Fruit fly (Drosophila melanogaster): ENCODE data around the gene CG16700.

Gene CG16700

dm6 chrX:17091062-17091904, at the start of gene CG16700, which contains the start of gene CG4991 (continued):
- TF ChIP-seq al (GFP tag; IDR thresholded peaks at IDR 0.05), result peak; percentile 69; the same call in 1 of the 2 replicates
- peak; percentile 84 for TF ChIP-seq sug (tag; optimal IDR thresholded peaks at IDR 0.05)
- TF ChIP-seq Ptx1 (GFP tag; IDR thresholded peaks at IDR 0.05), result peak; percentile 87
- no peak for TF ChIP-seq HLH4C (GFP tag; IDR thresholded peaks at IDR 0.05; ENCODE audit: partially characterized antibody)
- TF ChIP-seq Deaf1 (tag; optimal IDR thresholded peaks at IDR 0.05), result peak; percentile 71
- no peak for TF ChIP-seq z (GFP tag; IDR thresholded peaks at IDR 0.05)
- TF ChIP-seq CG10267 (tag; optimal IDR thresholded peaks at IDR 0.05), result peak; percentile 79
- TF ChIP-seq ab (GFP tag; optimal IDR thresholded peaks at IDR 0.05), result no peak
- TF ChIP-seq D (optimal IDR thresholded peaks at IDR 0.05), result no peak
- peak; percentile 75 for TF ChIP-seq D (GFP tag; optimal IDR thresholded peaks at IDR 0.05)
- TF ChIP-seq CG2116 (GFP tag; optimal IDR thresholded peaks at IDR 0.05), result peak; percentile 33
- no peak for TF ChIP-seq wek (GFP tag; optimal IDR thresholded peaks at IDR 0.05)
- TF ChIP-seq dpn (GFP tag; optimal IDR thresholded peaks at IDR 0.05), result peak; percentile 5 to 69
- TF ChIP-seq HmgZ (tag; optimal IDR thresholded peaks at IDR 0.05), result peak; percentile 3
- TF ChIP-seq ATbp (GFP tag; optimal IDR thresholded peaks at IDR 0.05), result peak; percentile 39
- no peak for TF ChIP-seq btn (GFP tag; optimal IDR thresholded peaks at IDR 0.05)
- peak; percentile 13 for TF ChIP-seq CG5245 (GFP tag; optimal IDR thresholded peaks at IDR 0.05)
- TF ChIP-seq NC2β (GFP tag; optimal IDR thresholded peaks at IDR 0.05), result no peak
- TF ChIP-seq CG10431 (GFP tag; optimal IDR thresholded peaks at IDR 0.05), result no peak
- TF ChIP-seq CG31224 (GFP tag; IDR thresholded peaks at IDR 0.05), result peak; percentile 43; the same call in 1 of the 2 replicates
- no peak for TF ChIP-seq CG17568 (GFP tag; optimal IDR thresholded peaks at IDR 0.05)
- peak in 1 of 2 experiments; percentile 71 for TF ChIP-seq Hr78 (GFP tag; optimal IDR thresholded peaks at IDR 0.05)
- TF ChIP-seq CG14860 (GFP tag; IDR thresholded peaks at IDR 0.05; ENCODE audit: partially characterized antibody), result no peak
- peak; percentile 71 for TF ChIP-seq CG4404 (GFP tag; IDR thresholded peaks at IDR 0.05)
- TF ChIP-seq zfh1 (GFP tag; IDR thresholded peaks at IDR 0.05), result peak; percentile 73
- no peak for TF ChIP-seq BEAF-32 (GFP tag; optimal IDR thresholded peaks at IDR 0.05)
- TF ChIP-seq lbe (GFP tag; optimal IDR thresholded peaks at IDR 0.05), result no peak
- peak; percentile 35 to 38 for TF ChIP-seq Trl (optimal IDR thresholded peaks at IDR 0.05)
- no peak for TF ChIP-seq Trl (GFP tag; optimal IDR thresholded peaks at IDR 0.05)
- TF ChIP-seq sima (GFP tag; optimal IDR thresholded peaks at IDR 0.05), result no peak
- peak; percentile 91 for TF ChIP-seq CG31441 (GFP tag; IDR thresholded peaks at IDR 0.05)
- TF ChIP-seq CG7372 (GFP tag; IDR thresholded peaks at IDR 0.05), result peak; percentile 67
- TF ChIP-seq Hey (tag; optimal IDR thresholded peaks at IDR 0.05), result no peak
- TF ChIP-seq fd102C (GFP tag; optimal IDR thresholded peaks at IDR 0.05), result no peak
- TF ChIP-seq tgo (GFP tag; IDR thresholded peaks at IDR 0.05), result peak; percentile 76
- no peak for TF ChIP-seq emc (GFP tag; optimal IDR thresholded peaks at IDR 0.05)
- TF ChIP-seq Dll (GFP tag; IDR thresholded peaks at IDR 0.05; ENCODE audit: partially characterized antibody), result no peak
- peak; percentile 59; the same call in 2 of the 3 replicates for TF ChIP-seq ase (GFP tag; IDR thresholded peaks at IDR 0.05)
- TF ChIP-seq lilli (GFP tag; optimal IDR thresholded peaks at IDR 0.05), result peak; percentile 42
- no peak for TF ChIP-seq kni (GFP tag; optimal IDR thresholded peaks at IDR 0.05)
- no peak for TF ChIP-seq nerfin-2 (GFP tag; IDR thresholded peaks at IDR 0.05; ENCODE audit: partially characterized antibody)
- TF ChIP-seq CG9609 (GFP tag; optimal IDR thresholded peaks at IDR 0.05), result no peak
- peak; percentile 90 for TF ChIP-seq CG17829 (tag; optimal IDR thresholded peaks at IDR 0.05)
- TF ChIP-seq CG11085 (GFP tag; IDR thresholded peaks at IDR 0.05), result peak; percentile 62; the same call in 1 of the 2 replicates
- TF ChIP-seq pho (GFP tag; optimal IDR thresholded peaks at IDR 0.05), result no peak
- TF ChIP-seq CG8388 (GFP tag; optimal IDR thresholded peaks at IDR 0.05), result peak; percentile 77
- peak; percentile 61 for TF ChIP-seq Rx (GFP tag; IDR thresholded peaks at IDR 0.05)
- no peak for TF ChIP-seq HLHmδ (GFP tag; optimal IDR thresholded peaks at IDR 0.05)
- peak; percentile 59; the same call in 1 of the 2 replicates for TF ChIP-seq CG14667 (GFP tag; IDR thresholded peaks at IDR 0.05)
